Fruit fly (Drosophila melanogaster): ENCODE data around the gene Sfp87B.

DNA sequence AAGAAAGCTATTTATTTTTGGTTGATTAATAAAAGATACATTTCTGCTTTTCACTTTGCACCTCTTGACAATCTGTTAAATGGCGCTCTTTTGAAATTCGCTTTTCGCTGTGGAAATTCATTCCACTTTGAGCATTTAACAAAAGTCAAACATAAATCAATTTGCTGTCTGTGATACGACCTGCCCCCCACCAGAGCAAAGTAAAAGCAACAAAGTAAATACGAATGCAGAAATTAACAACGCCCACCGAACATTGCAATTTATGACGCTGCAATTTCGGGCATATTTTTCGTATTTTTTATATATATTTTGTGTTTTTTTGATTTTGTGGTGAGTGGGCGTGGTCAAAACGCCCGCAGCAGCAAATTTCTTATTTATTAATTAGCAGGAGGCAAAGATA, 12.7 kb downstream of the Sfp87B start:
- TF ChIP-seq fd96Ca (GFP tag; IDR thresholded peaks at IDR 0.05) (no peak), CG8301 (tag; optimal IDR thresholded peaks at IDR 0.05) (no peak), CG14655 (GFP tag; optimal IDR thresholded peaks at IDR 0.05) (no peak), CG34367 (tag; optimal IDR thresholded peaks at IDR 0.05) (no peak), CG9948 (tag; optimal IDR thresholded peaks at IDR 0.05) (no peak), Pif1A (GFP tag; optimal IDR thresholded peaks at IDR 0.05) (no peak), CG13204 (GFP tag; optimal IDR thresholded peaks at IDR 0.05) (no peak), CG8159 (tag; optimal IDR thresholded peaks at IDR 0.05) (no peak), CG12605 (GFP tag; IDR thresholded peaks at IDR 0.05) (no peak), D1 (tag; optimal IDR thresholded peaks at IDR 0.05) (no peak), rn (GFP tag; IDR thresholded peaks at IDR 0.05) (no peak), Snoo (tag; optimal IDR thresholded peaks at IDR 0.05) (no peak)
